Fruit fly (Drosophila melanogaster): ENCODE results near the gene CycD.

Gene CycD

dm6 chrX:15909564-15910284, at the start of gene CycD (continued):
- TF ChIP-seq psq (GFP tag; optimal IDR thresholded peaks at IDR 0.05) (no peak), Sox100B (GFP tag; optimal IDR thresholded peaks at IDR 0.05) (no peak), wek (GFP tag; optimal IDR thresholded peaks at IDR 0.05) (peak; percentile 92), CG12219 (GFP tag; optimal IDR thresholded peaks at IDR 0.05) (no peak), Fer2 (tag; optimal IDR thresholded peaks at IDR 0.05) (no peak), Rx (GFP tag; IDR thresholded peaks at IDR 0.05) (no peak), klu (GFP tag; IDR thresholded peaks at IDR 0.05) (no peak), ash1 (GFP tag; optimal IDR thresholded peaks at IDR 0.05) (no peak), cato (GFP tag; optimal IDR thresholded peaks at IDR 0.05; ENCODE audit: borderline replicate concordance) (no peak), nerfin-1 (tag; optimal IDR thresholded peaks at IDR 0.05) (no peak), Atf-2 (GFP tag; optimal IDR thresholded peaks at IDR 0.05) (no peak), wdn (GFP tag; IDR thresholded peaks at IDR 0.05) (no peak), CG3847 (GFP tag; IDR thresholded peaks at IDR 0.05) (no peak; the same call in 1 of the 2 replicates), CG9727 (GFP tag; optimal IDR thresholded peaks at IDR 0.05) (no peak), HLH3B (GFP tag; IDR thresholded peaks at IDR 0.05) (0 out of 2 replicates have a peak, but pooled peaks have one; percentile 34), cwo (GFP tag; optimal IDR thresholded peaks at IDR 0.05) (no peak), her (GFP tag; optimal IDR thresholded peaks at IDR 0.05) (no peak), HLH54F (GFP tag; optimal IDR thresholded peaks at IDR 0.05) (peak; percentile 25), CG13775 (GFP tag; optimal IDR thresholded peaks at IDR 0.05) (no peak), B-H1 (GFP tag; IDR thresholded peaks at IDR 0.05) (no peak), Bgb (GFP tag; IDR thresholded peaks at IDR 0.05; ENCODE audit: partially characterized antibody) (peak; percentile 64), hkb (optimal IDR thresholded peaks at IDR 0.05) (no peak), hkb (GFP tag; IDR thresholded peaks at IDR 0.05) (no peak), fru (optimal IDR thresholded peaks at IDR 0.05) (no peak), dm (GFP tag; optimal IDR thresholded peaks at IDR 0.05) (peak; percentile 5), ase (GFP tag; IDR thresholded peaks at IDR 0.05) (no peak; the same call in 1 of the 3 replicates), zf30C (GFP tag; optimal IDR thresholded peaks at IDR 0.05) (no peak), CG11456 (GFP tag; IDR thresholded peaks at IDR 0.05) (no peak), CG17186 (GFP tag; optimal IDR thresholded peaks at IDR 0.05) (no peak), Optix (GFP tag; IDR thresholded peaks at IDR 0.05) (no peak; the same call in 2 of the 3 replicates), CG2202 (tag; optimal IDR thresholded peaks at IDR 0.05) (no peak), CG31365 (tag; optimal IDR thresholded peaks at IDR 0.05) (no peak), CG10654 (GFP tag; optimal IDR thresholded peaks at IDR 0.05) (no peak), H15 (GFP tag; IDR thresholded peaks at IDR 0.05) (no peak), cg (GFP tag; optimal IDR thresholded peaks at IDR 0.05) (no peak), Rfx (GFP tag; IDR thresholded peaks at IDR 0.05) (no peak; the same call in 1 of the 2 replicates), hb (GFP tag; IDR thresholded peaks at IDR 0.05; ENCODE audit: partially characterized antibody) (peak; percentile 67; the same call in 2 of the 3 replicates), fd102C (GFP tag; optimal IDR thresholded peaks at IDR 0.05) (no peak), Taf1 (GFP tag; IDR thresholded peaks at IDR 0.05) (no peak), CrebB (tag; optimal IDR thresholded peaks at IDR 0.05) (no peak), pb (GFP tag; optimal IDR thresholded peaks at IDR 0.05) (no peak), CG13624 (GFP tag; optimal IDR thresholded peaks at IDR 0.05) (no peak), Mes4 (GFP tag; optimal IDR thresholded peaks at IDR 0.05) (no peak), zfh1 (GFP tag; IDR thresholded peaks at IDR 0.05) (peak; percentile 57; the same call in 2 of the 3 replicates), BEAF-32 (GFP tag; optimal IDR thresholded peaks at IDR 0.05) (peak; percentile 69), tin (GFP tag; optimal IDR thresholded peaks at IDR 0.05) (peak; percentile 26), Nf-YB (GFP tag; optimal IDR thresholded peaks at IDR 0.05) (no peak), nmo (GFP tag; optimal IDR thresholded peaks at IDR 0.05) (peak; percentile 1), CG11085 (GFP tag; IDR thresholded peaks at IDR 0.05) (no peak), Hey (tag; optimal IDR thresholded peaks at IDR 0.05) (no peak)

Data from whole organism, embryonic.